Worm (Caenorhabditis elegans): ENCODE data around the gene htp-2.

The htp-2 gene

ce11 chrIV:6385010-6385409 is 34.3 kb upstream of the htp-2 start:
- TF ChIP-seq hnd-1 (tag; optimal IDR thresholded peaks at IDR 0.05), result no peak
- no peak for TF ChIP-seq tbx-11 (GFP tag; IDR thresholded peaks at IDR 0.05)
- TF ChIP-seq ama-1 (optimal IDR thresholded peaks at IDR 0.05), result no peak
- TF ChIP-seq pes-1 (GFP tag; IDR thresholded peaks at IDR 0.05), result no peak
- no peak for TF ChIP-seq tra-4 (tag; optimal IDR thresholded peaks at IDR 0.05)
- TF ChIP-seq ets-7 (tag; optimal IDR thresholded peaks at IDR 0.05), result no peak
- no peak for TF ChIP-seq ceh-13 (GFP tag; optimal IDR thresholded peaks at IDR 0.05)
- TF ChIP-seq hmg-4 (GFP tag; optimal IDR thresholded peaks at IDR 0.05), result no peak
- no peak for TF ChIP-seq hmbx-1 (tag; optimal IDR thresholded peaks at IDR 0.05)
- no peak for TF ChIP-seq F13C5.2 (tag; optimal IDR thresholded peaks at IDR 0.05)
- TF ChIP-seq tbx-37 (GFP tag; conservative IDR thresholded peaks at IDR 0.05), result no peak
- no peak for TF ChIP-seq sea-1 (GFP tag; conservative IDR thresholded peaks at IDR 0.05)
- no peak for TF ChIP-seq scrt-1 (GFP tag; IDR thresholded peaks at IDR 0.05)
- no peak for TF ChIP-seq aly-1 (tag; optimal IDR thresholded peaks at IDR 0.05)
- TF ChIP-seq flt-1 (GFP tag; IDR thresholded peaks at IDR 0.05), result no peak
- no peak for TF ChIP-seq B0310.2 (tag; optimal IDR thresholded peaks at IDR 0.05)
- no peak for TF ChIP-seq ceh-36 (tag; optimal IDR thresholded peaks at IDR 0.05)

ce11 chrIV:6388550-6388949 is 30.8 kb upstream of the htp-2 start:
- TF ChIP-seq F13C5.2 (tag; optimal IDR thresholded peaks at IDR 0.05) (no peak), tra-4 (tag; optimal IDR thresholded peaks at IDR 0.05) (no peak), flt-1 (GFP tag; IDR thresholded peaks at IDR 0.05) (no peak)

ce11 chrIV:6391566-6391965 is 27.8 kb upstream of the htp-2 start:
- TF ChIP-seq hnd-1 (tag; optimal IDR thresholded peaks at IDR 0.05), result no peak
- no peak for TF ChIP-seq aly-1 (tag; optimal IDR thresholded peaks at IDR 0.05)
- TF ChIP-seq pes-1 (GFP tag; IDR thresholded peaks at IDR 0.05), result no peak
- TF ChIP-seq ama-1 (optimal IDR thresholded peaks at IDR 0.05), result no peak
- no peak for TF ChIP-seq B0310.2 (tag; optimal IDR thresholded peaks at IDR 0.05)
- no peak for TF ChIP-seq hmg-4 (GFP tag; optimal IDR thresholded peaks at IDR 0.05)
- TF ChIP-seq ceh-13 (GFP tag; optimal IDR thresholded peaks at IDR 0.05), result no peak
- TF ChIP-seq hmbx-1 (tag; optimal IDR thresholded peaks at IDR 0.05), result no peak
- no peak for TF ChIP-seq tbx-37 (GFP tag; conservative IDR thresholded peaks at IDR 0.05)
- TF ChIP-seq ets-7 (tag; optimal IDR thresholded peaks at IDR 0.05), result no peak
- no peak for TF ChIP-seq tra-4 (tag; optimal IDR thresholded peaks at IDR 0.05)
- no peak for TF ChIP-seq sea-1 (GFP tag; conservative IDR thresholded peaks at IDR 0.05)
- TF ChIP-seq F13C5.2 (tag; optimal IDR thresholded peaks at IDR 0.05), result no peak
- TF ChIP-seq scrt-1 (GFP tag; IDR thresholded peaks at IDR 0.05), result no peak
- no peak for TF ChIP-seq tbx-11 (GFP tag; IDR thresholded peaks at IDR 0.05)
- TF ChIP-seq flt-1 (GFP tag; IDR thresholded peaks at IDR 0.05), result no peak
- TF ChIP-seq ceh-36 (tag; optimal IDR thresholded peaks at IDR 0.05), result no peak

- TF ChIP-seq scrt-1 (GFP tag; IDR thresholded peaks at IDR 0.05), result no peak
- TF ChIP-seq flt-1 (GFP tag; IDR thresholded peaks at IDR 0.05), result no peak
- no peak for TF ChIP-seq hmbx-1 (tag; optimal IDR thresholded peaks at IDR 0.05)
- no peak for TF ChIP-seq ama-1 (optimal IDR thresholded peaks at IDR 0.05)
- TF ChIP-seq ceh-13 (GFP tag; optimal IDR thresholded peaks at IDR 0.05), result no peak
- no peak for TF ChIP-seq aly-1 (tag; optimal IDR thresholded peaks at IDR 0.05)
- no peak for TF ChIP-seq hnd-1 (tag; optimal IDR thresholded peaks at IDR 0.05)
- no peak for TF ChIP-seq B0310.2 (tag; optimal IDR thresholded peaks at IDR 0.05)
- TF ChIP-seq tbx-11 (GFP tag; IDR thresholded peaks at IDR 0.05), result no peak
Observed at ce11 chrIV:6393329-6393728, 26.0 kb upstream of the htp-2 start.

DNA sequence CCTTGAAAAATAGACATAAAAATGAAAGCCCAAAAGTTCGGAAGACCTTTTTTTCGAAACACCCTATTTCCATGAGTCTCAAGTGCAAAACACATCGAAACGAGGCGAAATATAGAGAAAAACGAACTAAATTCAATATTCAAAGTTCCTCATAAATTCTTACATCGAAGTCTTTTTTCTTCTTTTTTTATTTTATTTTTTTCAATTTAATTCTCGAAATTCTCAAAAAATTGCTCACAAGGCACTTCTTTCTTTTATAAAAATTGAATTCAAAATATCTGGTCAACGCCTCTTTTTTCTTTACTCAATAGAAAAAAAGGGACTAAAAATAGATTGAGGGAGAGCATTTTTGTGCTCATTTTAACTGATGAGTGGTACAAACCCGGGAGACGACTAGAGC is 24.1 kb upstream of the htp-2 start:
- TF ChIP-seq hmg-4 (GFP tag; optimal IDR thresholded peaks at IDR 0.05), result no peak
- no peak for TF ChIP-seq tbx-37 (GFP tag; conservative IDR thresholded peaks at IDR 0.05)
- no peak for TF ChIP-seq ets-7 (tag; optimal IDR thresholded peaks at IDR 0.05)
- TF ChIP-seq B0310.2 (tag; optimal IDR thresholded peaks at IDR 0.05), result no peak
- no peak for TF ChIP-seq ceh-36 (tag; optimal IDR thresholded peaks at IDR 0.05)
- no peak for TF ChIP-seq tbx-11 (GFP tag; IDR thresholded peaks at IDR 0.05)
- TF ChIP-seq F13C5.2 (tag; optimal IDR thresholded peaks at IDR 0.05), result no peak
- TF ChIP-seq ceh-13 (GFP tag; optimal IDR thresholded peaks at IDR 0.05), result no peak
- no peak for TF ChIP-seq ama-1 (optimal IDR thresholded peaks at IDR 0.05)
- no peak for TF ChIP-seq hmbx-1 (tag; optimal IDR thresholded peaks at IDR 0.05)
- TF ChIP-seq flt-1 (GFP tag; IDR thresholded peaks at IDR 0.05), result no peak
- no peak for TF ChIP-seq scrt-1 (GFP tag; IDR thresholded peaks at IDR 0.05)
- no peak for TF ChIP-seq sea-1 (GFP tag; conservative IDR thresholded peaks at IDR 0.05)
- TF ChIP-seq pes-1 (GFP tag; IDR thresholded peaks at IDR 0.05), result no peak
- no peak for TF ChIP-seq tra-4 (tag; optimal IDR thresholded peaks at IDR 0.05)
- TF ChIP-seq hnd-1 (tag; optimal IDR thresholded peaks at IDR 0.05), result no peak

- no peak for TF ChIP-seq scrt-1 (GFP tag; IDR thresholded peaks at IDR 0.05)
- TF ChIP-seq hmbx-1 (tag; optimal IDR thresholded peaks at IDR 0.05), result no peak
- no peak for TF ChIP-seq hmg-4 (GFP tag; optimal IDR thresholded peaks at IDR 0.05)
- no peak for TF ChIP-seq ama-1 (optimal IDR thresholded peaks at IDR 0.05)
Observed at ce11 chrIV:6402386-6402905, 16.9 kb upstream of the htp-2 start, which contains the start of gene sfrp-1. Gene sfrp-1 (minus strand): TSS chrIV:6402436.

ce11 chrIV:6403399-6403798 is 15.9 kb upstream of the htp-2 start:
- TF ChIP-seq scrt-1 (GFP tag; IDR thresholded peaks at IDR 0.05), result no peak
- no peak for TF ChIP-seq pes-1 (GFP tag; IDR thresholded peaks at IDR 0.05)

- no peak for TF ChIP-seq ceh-36 (tag; optimal IDR thresholded peaks at IDR 0.05)
- TF ChIP-seq ama-1 (optimal IDR thresholded peaks at IDR 0.05), result no peak
- no peak for TF ChIP-seq tbx-11 (GFP tag; IDR thresholded peaks at IDR 0.05)
- no peak for TF ChIP-seq pes-1 (GFP tag; IDR thresholded peaks at IDR 0.05)
- TF ChIP-seq flt-1 (GFP tag; IDR thresholded peaks at IDR 0.05), result no peak
- TF ChIP-seq F13C5.2 (tag; optimal IDR thresholded peaks at IDR 0.05), result no peak
- TF ChIP-seq hmg-4 (GFP tag; optimal IDR thresholded peaks at IDR 0.05), result no peak
- TF ChIP-seq tbx-37 (GFP tag; conservative IDR thresholded peaks at IDR 0.05), result no peak
- no peak for TF ChIP-seq hmbx-1 (tag; optimal IDR thresholded peaks at IDR 0.05)
- no peak for TF ChIP-seq ets-7 (tag; optimal IDR thresholded peaks at IDR 0.05)
- TF ChIP-seq hnd-1 (tag; optimal IDR thresholded peaks at IDR 0.05), result no peak
- TF ChIP-seq ceh-13 (GFP tag; optimal IDR thresholded peaks at IDR 0.05), result no peak
- no peak for TF ChIP-seq scrt-1 (GFP tag; IDR thresholded peaks at IDR 0.05)
- no peak for TF ChIP-seq aly-1 (tag; optimal IDR thresholded peaks at IDR 0.05)
- no peak for TF ChIP-seq sea-1 (GFP tag; conservative IDR thresholded peaks at IDR 0.05)
- TF ChIP-seq B0310.2 (tag; optimal IDR thresholded peaks at IDR 0.05), result no peak
- no peak for TF ChIP-seq tra-4 (tag; optimal IDR thresholded peaks at IDR 0.05)
Observed at ce11 chrIV:6404871-6405270, 14.5 kb upstream of the htp-2 start, which contains the start of gene srv-13. Gene srv-13 (plus strand): TSS chrIV:6405171.
